Worm (Caenorhabditis elegans) whole organism, L1 larva: Measurements from ENCODE around the gene T19H5.7.
A peak's percentile ranks its signal among the peaks of the same experiment; 100 is the strongest.

ENCODE experiments used
- C04F5.9 ChIP-seq: sonication (generic microtip); optimal IDR thresholded peaks from 2 replicates; lab custom pipeline; 2016; ENCODE audit warnings: missing genetic modification characterization, missing compliant biosample characterization
- C16A3.4 ChIP-seq: fragments of 150-350 bp; optimal IDR thresholded peaks from 2 replicates; lab custom pipeline; 2014; ENCODE audit warnings: missing biosample characterization, missing genetic modification characterization
- C34B4.2 ChIP-seq: sonication (generic microtip); optimal IDR thresholded peaks from 2 replicates; lab custom pipeline; 2017; ENCODE audit warnings: mild to moderate bottlenecking, missing genetic modification characterization, missing compliant biosample characterization
- F16B12.6 ChIP-seq: fragments of 150-350 bp; optimal IDR thresholded peaks from 2 replicates; lab custom pipeline; 2014; ENCODE audit warnings: missing biosample characterization, missing genetic modification characterization
- aha-1 ChIP-seq: fragments of 150-350 bp; optimal IDR thresholded peaks from 2 replicates; lab custom pipeline; 2014; ENCODE audit warnings: missing biosample characterization, missing genetic modification characterization
- ceh-63 ChIP-seq: fragments of 200-800 bp; sonication (Bioruptor generic); optimal IDR thresholded peaks from 2 replicates; lab custom pipeline; 2018; ENCODE audit warnings: mild to moderate bottlenecking, missing genetic modification characterization, missing compliant biosample characterization
- ceh-82 ChIP-seq, 3 experiments: fragments of 150-350 bp in 1 of 3; sonication (generic microtip) in 2 of 3; optimal IDR thresholded peaks; 2 replicates each; lab custom pipeline; 2014 to 2017; ENCODE audit warnings: missing biosample characterization in 3 of 3, missing genetic modification characterization in 3 of 3
- ceh-88 ChIP-seq: fragments of 200-800 bp; sonication (Bioruptor generic); IDR thresholded peaks from 2 replicates; pipeline ENCODE4 v1.3.6; 2022; ENCODE audit warnings: missing genetic modification characterization, missing compliant biosample characterization
- ces-1 ChIP-seq: fragments of 150-350 bp; optimal IDR thresholded peaks from 2 replicates; lab custom pipeline; 2014; ENCODE audit warnings: missing biosample characterization, missing genetic modification reagents, missing genetic modification characterization
- efl-1 ChIP-seq, 4 experiments: fragments of 150-350 bp; optimal IDR thresholded peaks in 3 of 4; peaks in 1 of 4; 1 replicate in 1 of 4; 2 replicates in 3 of 4; lab custom pipeline; 2014; ENCODE audit warnings: missing biosample characterization in 2 of 4, missing genetic modification characterization in 2 of 4, missing genetic modification reagents in 2 of 4
- efl-3 ChIP-seq: fragments of 200-800 bp; sonication (Bioruptor generic); optimal IDR thresholded peaks from 2 replicates; lab custom pipeline; 2018; ENCODE audit warnings: mild to moderate bottlenecking, missing genetic modification characterization, missing compliant biosample characterization
- egl-13 ChIP-seq: sonication (generic microtip); optimal IDR thresholded peaks from 2 replicates; lab custom pipeline; 2016; ENCODE audit warnings: missing genotype, missing genetic modification reagents, missing genetic modification characterization, missing compliant biosample characterization
- egl-27 ChIP-seq, 2 experiments: fragments of 150-350 bp in 1 of 2; sonication (generic microtip); optimal IDR thresholded peaks; 3 replicates each; lab custom pipeline; 2017 to 2018; ENCODE audit warnings: missing biosample characterization in 2 of 2, missing genetic modification characterization in 2 of 2, missing genetic modification reagents in 2 of 2
- elt-2 ChIP-seq: sonication (generic microtip); optimal IDR thresholded peaks from 2 replicates; lab custom pipeline; 2016; ENCODE audit warnings: missing genetic modification characterization, mild to moderate bottlenecking, inconsistent platforms, missing compliant biosample characterization, missing genetic modification reagents
- elt-3 ChIP-seq, 6 experiments: fragments of 150-350 bp in 1 of 6; sonication (generic microtip); optimal IDR thresholded peaks; 2 replicates each; lab custom pipeline; 2017 to 2018; ENCODE audit warnings: missing biosample characterization in 6 of 6, missing genetic modification characterization in 6 of 6, inconsistent platforms in 1 of 6
- fkh-10 ChIP-seq: sonication (generic microtip); optimal IDR thresholded peaks from 2 replicates; lab custom pipeline; 2017; ENCODE audit warnings: missing biosample characterization, missing genetic modification reagents, missing genetic modification characterization
- fkh-4 ChIP-seq: sonication (generic microtip); optimal IDR thresholded peaks from 2 replicates; lab custom pipeline; 2016; ENCODE audit warnings: missing compliant biosample characterization, missing genetic modification characterization, borderline replicate concordance
- fkh-8 ChIP-seq: sonication (generic microtip); optimal IDR thresholded peaks from 2 replicates; lab custom pipeline; 2016; ENCODE audit warnings: mild to moderate bottlenecking, missing genetic modification characterization, missing compliant biosample characterization
- hlh-4 ChIP-seq: sonication (generic microtip); optimal IDR thresholded peaks from 2 replicates; lab custom pipeline; 2016; ENCODE audit warnings: mild to moderate bottlenecking, missing genetic modification characterization, missing compliant biosample characterization
- isw-1 ChIP-seq: fragments of 200-800 bp; sonication (Bioruptor generic); IDR thresholded peaks from 2 replicates; pipeline ENCODE4 v1.3.6; 2022; ENCODE audit warnings: missing genetic modification characterization, missing compliant biosample characterization
- jun-1 ChIP-seq: fragments of 150-350 bp; optimal IDR thresholded peaks from 2 replicates; lab custom pipeline; 2014; ENCODE audit warnings: missing biosample characterization, missing genetic modification reagents, missing genetic modification characterization
- lin-14 ChIP-seq: fragments of 200-800 bp; sonication (Bioruptor generic); optimal IDR thresholded peaks from 2 replicates; lab custom pipeline; 2018; ENCODE audit warnings: mild to moderate bottlenecking, missing genetic modification characterization, moderate library complexity, missing compliant biosample characterization
- lin-15B ChIP-seq: fragments of 150-350 bp; sonication (generic microtip); optimal IDR thresholded peaks from 3 replicates; lab custom pipeline; 2014; ENCODE audit warnings: missing biosample characterization, missing genetic modification characterization
- lin-35 ChIP-seq, 2 experiments: fragments of 150-350 bp; optimal IDR thresholded peaks; 2 replicates each; lab custom pipeline; 2014; ENCODE audit warnings: missing biosample characterization in 2 of 2, missing genetic modification characterization in 2 of 2, missing genetic modification reagents in 2 of 2
- lin-39 ChIP-seq: fragments of 150-350 bp; optimal IDR thresholded peaks from 2 replicates; lab custom pipeline; 2014; ENCODE audit warnings: missing biosample characterization, missing genetic modification reagents, missing genetic modification characterization
- lsy-2 ChIP-seq, 2 experiments: fragments of 150-350 bp; optimal IDR thresholded peaks; 2 replicates each; lab custom pipeline; 2014; ENCODE audit warnings: missing biosample characterization in 2 of 2, missing genetic modification characterization in 2 of 2
- mdl-1 ChIP-seq, 2 experiments: fragments of 150-350 bp; optimal IDR thresholded peaks; 2 replicates each; lab custom pipeline; 2014 to 2017; ENCODE audit warnings: missing biosample characterization in 2 of 2, missing genetic modification characterization in 2 of 2, inconsistent platforms in 1 of 2
- mef-2 ChIP-seq: fragments of 150-350 bp; optimal IDR thresholded peaks from 2 replicates; lab custom pipeline; 2014; ENCODE audit warnings: missing biosample characterization, missing genetic modification characterization
- nhr-11 ChIP-seq: fragments of 150-350 bp; optimal IDR thresholded peaks from 2 replicates; lab custom pipeline; 2014; ENCODE audit warnings: missing biosample characterization, missing genetic modification characterization
- nhr-12 ChIP-seq: sonication (generic microtip); optimal IDR thresholded peaks from 2 replicates; lab custom pipeline; 2017; ENCODE audit warnings: missing biosample characterization, missing genetic modification characterization
- nhr-19 ChIP-seq: fragments of 200-800 bp; sonication (Bioruptor generic); conservative IDR thresholded peaks from 2 replicates; pipeline ENCODE4 v1.3.6; 2022; ENCODE audit warnings: missing genetic modification characterization, missing compliant biosample characterization
- nhr-20 ChIP-seq: sonication (generic microtip); optimal IDR thresholded peaks from 2 replicates; lab custom pipeline; 2016; ENCODE audit warnings: mild to moderate bottlenecking, missing genetic modification characterization, missing compliant biosample characterization
- nhr-237 ChIP-seq: fragments of 150-350 bp; optimal IDR thresholded peaks from 2 replicates; lab custom pipeline; 2014; ENCODE audit warnings: missing biosample characterization, missing genetic modification characterization
- nhr-47 ChIP-seq: sonication (generic microtip); optimal IDR thresholded peaks from 2 replicates; lab custom pipeline; 2016; ENCODE audit warnings: mild to moderate bottlenecking, missing genetic modification characterization, moderate library complexity, missing compliant biosample characterization
- nhr-84 ChIP-seq: sonication (generic microtip); optimal IDR thresholded peaks from 2 replicates; lab custom pipeline; 2017; ENCODE audit warnings: missing biosample characterization, missing genetic modification characterization
- nhr-85 ChIP-seq: sonication (generic microtip); peaks from one replicate; lab custom pipeline; 2016; ENCODE audit warnings: missing genetic modification characterization, inconsistent platforms, missing compliant biosample characterization
- nhr-90 ChIP-seq: sonication (generic microtip); optimal IDR thresholded peaks from 2 replicates; lab custom pipeline; 2016; ENCODE audit warnings: mild to moderate bottlenecking, missing genetic modification characterization, missing compliant biosample characterization; ENCODE audit not compliant: poor library complexity
- pag-3 ChIP-seq: sonication (generic microtip); optimal IDR thresholded peaks from 2 replicates; lab custom pipeline; 2017; ENCODE audit warnings: missing genetic modification characterization, mild to moderate bottlenecking, missing compliant biosample characterization, antibody characterized with exemption, borderline replicate concordance; ENCODE audit not compliant: insufficient read depth
- pax-3 ChIP-seq: fragments of 200-800 bp; sonication (Bioruptor generic); optimal IDR thresholded peaks from 2 replicates; lab custom pipeline; 2018; ENCODE audit warnings: mild to moderate bottlenecking, missing genetic modification characterization, moderate library complexity, missing compliant biosample characterization
- rnt-1 ChIP-seq: sonication (generic microtip); optimal IDR thresholded peaks from 2 replicates; lab custom pipeline; 2016; ENCODE audit warnings: mild to moderate bottlenecking, missing genetic modification characterization, moderate library complexity, missing compliant biosample characterization
- skn-1 ChIP-seq: fragments of 150-350 bp; optimal IDR thresholded peaks from 2 replicates; lab custom pipeline; 2014; ENCODE audit warnings: missing biosample characterization, missing genetic modification characterization
- snpc-4 ChIP-seq: fragments of 150-350 bp; optimal IDR thresholded peaks from 2 replicates; lab custom pipeline; 2014; ENCODE audit warnings: missing biosample characterization, missing genetic modification characterization
- snu-23 ChIP-seq: sonication (generic microtip); optimal IDR thresholded peaks from 2 replicates; lab custom pipeline; 2016; ENCODE audit warnings: missing genetic modification characterization, missing compliant biosample characterization
- sox-4 ChIP-seq: sonication (generic microtip); optimal IDR thresholded peaks from 2 replicates; lab custom pipeline; 2016; ENCODE audit warnings: missing genetic modification characterization, missing compliant biosample characterization
- sptf-1 ChIP-seq: fragments of 150-350 bp; optimal IDR thresholded peaks from 2 replicates; lab custom pipeline; 2014; ENCODE audit warnings: missing biosample characterization, missing genetic modification characterization
- unc-130 ChIP-seq: fragments of 150-350 bp; optimal IDR thresholded peaks from 2 replicates; lab custom pipeline; 2017; ENCODE audit warnings: missing biosample characterization, missing genetic modification characterization, inconsistent platforms
- unc-30 ChIP-seq: sonication (generic microtip); optimal IDR thresholded peaks from 2 replicates; lab custom pipeline; 2017; ENCODE audit warnings: missing biosample characterization, missing genetic modification characterization
- unc-98 ChIP-seq: fragments of 200-800 bp; sonication (Bioruptor generic); IDR thresholded peaks from 2 replicates; pipeline ENCODE4 v1.3.6; 2022; ENCODE audit warnings: missing genetic modification characterization, missing compliant biosample characterization
- xbp-1 ChIP-seq: sonication (generic microtip); optimal IDR thresholded peaks from 2 replicates; lab custom pipeline; 2016; ENCODE audit warnings: missing genetic modification characterization, missing compliant biosample characterization
- ztf-11 ChIP-seq, 2 experiments: sonication (generic microtip); optimal IDR thresholded peaks; 2 replicates each; lab custom pipeline; 2016 to 2017; ENCODE audit warnings: missing genetic modification characterization in 2 of 2, missing biosample characterization in 1 of 2, missing compliant biosample characterization in 1 of 2
- ztf-4 ChIP-seq: fragments of 150-350 bp; optimal IDR thresholded peaks from 2 replicates; lab custom pipeline; 2014; ENCODE audit warnings: missing biosample characterization, missing genetic modification characterization

T19H5.7 gene

ce11 chrII:9493242-9494058 is 13.5 kb upstream of the T19H5.7 start:
- TF ChIP-seq rnt-1 (tag; lab: Kevin White, UChicago): no peak
- peak; percentile 63 for TF ChIP-seq snu-23 (GFP tag; lab: Kevin White, UChicago)
- no peak for TF ChIP-seq C34B4.2 (tag; lab: Kevin White, UChicago)
- no peak for TF ChIP-seq ceh-88 (GFP tag; lab: Robert Waterston, UW)
- no peak for TF ChIP-seq lin-39 (tag; lab: Kevin White, UChicago)
- no peak for TF ChIP-seq fkh-4
- no peak for TF ChIP-seq efl-3 (GFP tag; lab: Kevin White, UChicago)
- TF ChIP-seq ceh-63 (GFP tag; lab: Kevin White, UChicago): no peak
- no peak for TF ChIP-seq unc-30 (tag; lab: Kevin White, UChicago)
- no peak for TF ChIP-seq xbp-1 (tag; lab: Kevin White, UChicago)
- TF ChIP-seq unc-130 (tag; lab: Kevin White, UChicago): no peak
- no peak for TF ChIP-seq nhr-12 (tag; lab: Kevin White, UChicago)
- TF ChIP-seq lsy-2 (tag; optimal IDR thresholded peaks at IDR 0.05; lab: Kevin White, UChicago): peak in 1 of 2 experiments; percentile 58
- TF ChIP-seq skn-1 (tag; lab: Kevin White, UChicago): no peak
- TF ChIP-seq lin-35 (GFP tag; optimal IDR thresholded peaks at IDR 0.05; lab: Kevin White, UChicago): peak in 1 of 2 experiments; percentile 7
- TF ChIP-seq fkh-8: no peak
- no peak for TF ChIP-seq F16B12.6 (tag; lab: Kevin White, UChicago)
- TF ChIP-seq nhr-84 (tag; lab: Kevin White, UChicago): no peak
- TF ChIP-seq isw-1 (GFP tag; lab: Robert Waterston, UW): no peak
- TF ChIP-seq nhr-85 (tag; lab: Kevin White, UChicago): peak; percentile 96
- no peak for TF ChIP-seq efl-1 (optimal IDR thresholded peaks at IDR 0.05; lab: Kevin White, UChicago)
- TF ChIP-seq efl-1 (GFP tag; optimal IDR thresholded peaks at IDR 0.05 in 1 of 2; lab: Kevin White, UChicago): no peak
- TF ChIP-seq elt-3 (tag; optimal IDR thresholded peaks at IDR 0.05; lab: Kevin White, UChicago): peak in 2 of 6 experiments; percentile 1 to 45
- TF ChIP-seq egl-13: no peak
- peak; percentile 24 for TF ChIP-seq nhr-47 (tag; lab: Kevin White, UChicago)
- no peak for TF ChIP-seq C04F5.9 (tag; lab: Kevin White, UChicago)
- TF ChIP-seq snpc-4 (tag; lab: Kevin White, UChicago): no peak
- no peak for TF ChIP-seq pax-3 (tag; lab: Kevin White, UChicago)
- peak; percentile 54 for TF ChIP-seq nhr-90
- no peak for TF ChIP-seq ztf-11 (tag; optimal IDR thresholded peaks at IDR 0.05; lab: Kevin White, UChicago)
- TF ChIP-seq unc-98 (GFP tag; lab: Robert Waterston, UW): no peak
- TF ChIP-seq sptf-1 (tag; lab: Kevin White, UChicago): no peak
- TF ChIP-seq nhr-11 (tag; lab: Kevin White, UChicago): no peak
- TF ChIP-seq lin-14: peak; percentile 58
- TF ChIP-seq fkh-10 (GFP tag; lab: Kevin White, UChicago): no peak
- TF ChIP-seq aha-1 (tag; lab: Kevin White, UChicago): no peak
- TF ChIP-seq lin-15B (tag; lab: Kevin White, UChicago): no peak
- no peak for TF ChIP-seq ceh-82 (tag; optimal IDR thresholded peaks at IDR 0.05; lab: Kevin White, UChicago)
- no peak for TF ChIP-seq mdl-1 (tag; optimal IDR thresholded peaks at IDR 0.05; lab: Kevin White, UChicago)
- peak; percentile 64 for TF ChIP-seq nhr-20 (tag; lab: Kevin White, UChicago)
- no peak for TF ChIP-seq jun-1
- TF ChIP-seq pag-3 (tag; lab: Kevin White, UChicago): no peak
- no peak for TF ChIP-seq elt-2
- TF ChIP-seq ces-1 (GFP tag; lab: Kevin White, UChicago): no peak
- TF ChIP-seq ztf-4 (tag; lab: Kevin White, UChicago): no peak
- no peak for TF ChIP-seq C16A3.4 (tag; lab: Kevin White, UChicago)
- no peak for TF ChIP-seq egl-27 (tag; optimal IDR thresholded peaks at IDR 0.05; lab: Kevin White, UChicago)
- TF ChIP-seq mef-2 (tag; lab: Kevin White, UChicago): no peak
- TF ChIP-seq nhr-19 (GFP tag; lab: Robert Waterston, UW): peak; percentile 34; the same call in 1 of the 2 replicates
- no peak for TF ChIP-seq hlh-4 (tag; lab: Kevin White, UChicago)
- TF ChIP-seq nhr-237 (tag; lab: Kevin White, UChicago): no peak
- no peak for TF ChIP-seq sox-4
